Worm (Caenorhabditis elegans) whole organism, midembryonic: ENCODE measurements around the gene F44B9.2.

Source experiments
- flt-1 ChIP-seq: fragments of 200-800 bp; sonication (Bioruptor generic); IDR thresholded peaks from 2 replicates; pipeline ENCODE4 v1.3.6; 2022; ENCODE audit warnings: missing genetic modification characterization, missing compliant biosample characterization
- ref-1 ChIP-seq: fragments of 200-800 bp; sonication (Bioruptor generic); conservative IDR thresholded peaks from 2 replicates; pipeline ENCODE4 v1.3.6; 2022; ENCODE audit warnings: missing genetic modification reagents, missing genetic modification characterization, missing compliant biosample characterization
- ztf-29 ChIP-seq: fragments of 200-800 bp; sonication (Bioruptor generic); IDR thresholded peaks from 2 replicates; pipeline ENCODE4 v1.3.6; 2022; ENCODE audit warnings: missing genetic modification reagents, missing genetic modification characterization, missing compliant biosample characterization

ce11 chrIII:8030963-8031362 is 8.7 kb downstream of the F44B9.2 start, which contains the start of gene F44B9.9:
- TF ChIP-seq ztf-29 (GFP tag; lab: Robert Waterston, UW) (no peak), ref-1 (no peak), flt-1 (GFP tag; lab: Robert Waterston, UW) (no peak)
